Worm (Caenorhabditis elegans) whole organism, young adult: ENCODE data around the gene Y38C1BA.4.
A peak's percentile ranks its signal among the peaks of the same experiment; 100 is the strongest.

Experiments
- F10E7.11 ChIP-seq: sonication (generic microtip); optimal IDR thresholded peaks from 2 replicates; lab custom pipeline; 2017; ENCODE audit warnings: mild to moderate bottlenecking, missing genetic modification characterization, moderate library complexity, missing compliant biosample characterization
- F39B2.1 ChIP-seq: fragments of 200-800 bp; sonication (Bioruptor generic); IDR thresholded peaks from 2 replicates; pipeline ENCODE4 v1.3.6; 2022; ENCODE audit warnings: missing genetic modification reagents, missing genetic modification characterization, missing compliant biosample characterization
- F49E8.2 ChIP-seq: sonication (generic microtip); optimal IDR thresholded peaks from 3 replicates; lab custom pipeline; 2017; ENCODE audit warnings: missing genetic modification characterization, mild to moderate bottlenecking, missing compliant biosample characterization, antibody characterized with exemption, moderate library complexity; ENCODE audit not compliant: insufficient read depth
- Y67H2A.10 ChIP-seq: fragments of 200-800 bp; sonication (Bioruptor generic); conservative IDR thresholded peaks from 2 replicates; pipeline ENCODE4 v1.3.6; 2022; ENCODE audit warnings: missing genetic modification reagents, missing genetic modification characterization, missing compliant biosample characterization
- akir-1 ChIP-seq: fragments of 200-800 bp; sonication (Bioruptor generic); optimal IDR thresholded peaks from 2 replicates; lab custom pipeline; 2018; ENCODE audit warnings: mild to moderate bottlenecking, missing genetic modification characterization, moderate library complexity, missing compliant biosample characterization
- ama-1 ChIP-seq, 3 experiments: fragments of 150-350 bp in 1 of 3; sonication (generic microtip) in 2 of 3; optimal IDR thresholded peaks; 2 replicates each; lab custom pipeline; 2014 to 2018; ENCODE audit warnings: missing biosample characterization in 2 of 3, missing genetic modification characterization in 2 of 3, missing genetic modification reagents in 2 of 3
- aptf-3 ChIP-seq: fragments of 200-800 bp; sonication (Bioruptor generic); IDR thresholded peaks from 2 replicates; pipeline ENCODE4 v1.3.6; 2022; ENCODE audit warnings: missing genetic modification characterization, missing compliant biosample characterization
- athp-1 ChIP-seq: sonication (generic microtip); optimal IDR thresholded peaks from 2 replicates; lab custom pipeline; 2017; ENCODE audit warnings: mild to moderate bottlenecking, missing genetic modification characterization, missing compliant biosample characterization
- attf-5 ChIP-seq: fragments of 200-800 bp; sonication (Bioruptor generic); optimal IDR thresholded peaks from 2 replicates; lab custom pipeline; 2018; ENCODE audit warnings: mild to moderate bottlenecking, missing genetic modification characterization, missing compliant biosample characterization
- ceh-58 ChIP-seq: fragments of 200-800 bp; sonication (Bioruptor generic); IDR thresholded peaks from 2 replicates; pipeline ENCODE4 v1.3.6; 2022; ENCODE audit warnings: missing genetic modification characterization, missing compliant biosample characterization
- ceh-79 ChIP-seq: sonication (generic microtip); optimal IDR thresholded peaks from 2 replicates; lab custom pipeline; 2017; ENCODE audit warnings: mild to moderate bottlenecking, missing genetic modification characterization, missing compliant biosample characterization
- ceh-91 ChIP-seq: fragments of 200-800 bp; sonication (Bioruptor generic); IDR thresholded peaks from 2 replicates; pipeline ENCODE4 v1.3.6; 2022; ENCODE audit warnings: missing genetic modification reagents, missing genetic modification characterization, missing compliant biosample characterization
- die-1 ChIP-seq: sonication (generic microtip); optimal IDR thresholded peaks from 2 replicates; lab custom pipeline; 2016; ENCODE audit warnings: missing genotype, mild to moderate bottlenecking, missing genetic modification characterization, missing compliant biosample characterization
- efl-1 ChIP-seq: fragments of 150-350 bp; optimal IDR thresholded peaks from 2 replicates; lab custom pipeline; 2014; ENCODE audit warnings: missing biosample characterization, missing genetic modification reagents, missing genetic modification characterization
- fkh-3 ChIP-seq: sonication (generic microtip); optimal IDR thresholded peaks from 2 replicates; lab custom pipeline; 2016; ENCODE audit warnings: mild to moderate bottlenecking, missing genetic modification characterization, missing compliant biosample characterization
- him-1 ChIP-seq: sonication (generic microtip); optimal IDR thresholded peaks from 2 replicates; lab custom pipeline; 2016; ENCODE audit warnings: missing genotype, missing genetic modification reagents, missing genetic modification characterization, missing compliant biosample characterization
- hlh-12 ChIP-seq: sonication (generic microtip); optimal IDR thresholded peaks from 2 replicates; lab custom pipeline; 2016; ENCODE audit warnings: missing genetic modification characterization, missing compliant biosample characterization
- hmg-20 ChIP-seq: fragments of 200-800 bp; sonication (Bioruptor generic); IDR thresholded peaks from 2 replicates; pipeline ENCODE4 v1.3.6; 2022; ENCODE audit warnings: missing genetic modification reagents, missing genetic modification characterization, missing compliant biosample characterization
- let-526 ChIP-seq: fragments of 200-800 bp; sonication (Bioruptor generic); IDR thresholded peaks from 2 replicates; pipeline ENCODE4 v1.3.6; 2022; ENCODE audit warnings: missing genetic modification reagents, missing genetic modification characterization, missing compliant biosample characterization
- lsl-1 ChIP-seq: fragments of 200-800 bp; sonication (Bioruptor generic); optimal IDR thresholded peaks from 2 replicates; lab custom pipeline; 2018; ENCODE audit warnings: mild to moderate bottlenecking, missing genetic modification characterization, moderate library complexity, missing compliant biosample characterization
- madf-10 ChIP-seq: sonication (generic microtip); optimal IDR thresholded peaks from 2 replicates; lab custom pipeline; 2016; ENCODE audit warnings: mild to moderate bottlenecking, missing genetic modification characterization, missing compliant biosample characterization
- madf-3 ChIP-seq: fragments of 200-800 bp; sonication (Bioruptor generic); IDR thresholded peaks from 2 replicates; pipeline ENCODE4 v1.3.6; 2022; ENCODE audit warnings: missing genetic modification reagents, missing genetic modification characterization, missing compliant biosample characterization
- madf-6 ChIP-seq: fragments of 200-800 bp; sonication (Bioruptor generic); IDR thresholded peaks from 2 replicates; pipeline ENCODE4 v1.3.6; 2022; ENCODE audit warnings: missing genetic modification reagents, missing genetic modification characterization, missing compliant biosample characterization
- madf-8 ChIP-seq: fragments of 200-800 bp; sonication (Bioruptor generic); conservative IDR thresholded peaks from 2 replicates; pipeline ENCODE4 v1.3.6; 2022; ENCODE audit warnings: missing genetic modification reagents, missing genetic modification characterization, missing compliant biosample characterization
- mel-28 ChIP-seq: sonication (generic microtip); optimal IDR thresholded peaks from 2 replicates; lab custom pipeline; 2016; ENCODE audit warnings: borderline replicate concordance, mild to moderate bottlenecking, missing genetic modification characterization, missing compliant biosample characterization
- nfya-1 ChIP-seq: sonication (generic microtip); optimal IDR thresholded peaks from 2 replicates; lab custom pipeline; 2017; ENCODE audit warnings: antibody characterized with exemption, missing compliant biosample characterization, missing genetic modification characterization, borderline replicate concordance; ENCODE audit not compliant: insufficient read depth
- nhr-27 ChIP-seq: fragments of 200-800 bp; sonication (Bioruptor generic); optimal IDR thresholded peaks from 2 replicates; lab custom pipeline; 2018; ENCODE audit warnings: mild to moderate bottlenecking, missing genetic modification characterization, moderate library complexity, missing compliant biosample characterization
- pha-4 ChIP-seq: fragments of 150-350 bp; sonication (generic microtip); optimal IDR thresholded peaks from 2 replicates; lab custom pipeline; 2014; ENCODE audit warnings: missing biosample characterization, missing genetic modification reagents, missing genetic modification characterization
- rcor-1 ChIP-seq: fragments of 200-800 bp; sonication (Bioruptor generic); IDR thresholded peaks from 2 replicates; pipeline ENCODE4 v1.3.6; 2022; ENCODE audit warnings: missing genetic modification reagents, missing genetic modification characterization, missing compliant biosample characterization
- repo-1 ChIP-seq: sonication (generic microtip); optimal IDR thresholded peaks from 2 replicates; lab custom pipeline; 2017; ENCODE audit warnings: mild to moderate bottlenecking, missing genetic modification characterization, missing compliant biosample characterization
- rpc-1 ChIP-seq, 2 experiments: fragments of 150-350 bp in 1 of 2; sonication (generic microtip) in 1 of 2; optimal IDR thresholded peaks; 2 replicates each; lab custom pipeline; 2014 to 2018; ENCODE audit warnings: missing biosample characterization in 1 of 2, missing genetic modification characterization in 1 of 2, missing genetic modification reagents in 1 of 2, missing genotype in 1 of 2
- snpc-3.4 ChIP-seq: sonication (generic microtip); optimal IDR thresholded peaks from 2 replicates; lab custom pipeline; 2017; ENCODE audit warnings: missing genetic modification characterization, mild to moderate bottlenecking, missing compliant biosample characterization, antibody characterized with exemption, moderate library complexity, missing genotype, missing genetic modification reagents
- somi-1 ChIP-seq: fragments of 200-800 bp; sonication (Bioruptor generic); optimal IDR thresholded peaks from 2 replicates; lab custom pipeline; 2018; ENCODE audit warnings: mild to moderate bottlenecking, missing genetic modification characterization, missing compliant biosample characterization
- tbx-9 ChIP-seq: sonication (generic microtip); optimal IDR thresholded peaks from 2 replicates; lab custom pipeline; 2016; ENCODE audit warnings: borderline replicate concordance, missing genetic modification characterization, inconsistent platforms, missing compliant biosample characterization
- tlf-1 ChIP-seq: fragments of 200-800 bp; sonication (Bioruptor generic); optimal IDR thresholded peaks from 2 replicates; lab custom pipeline; 2018; ENCODE audit warnings: mild to moderate bottlenecking, missing genetic modification characterization, missing compliant biosample characterization
- unc-62 ChIP-seq: fragments of 150-350 bp; optimal IDR thresholded peaks from 2 replicates; lab custom pipeline; 2014; ENCODE audit warnings: missing biosample characterization, missing genetic modification reagents, missing genetic modification characterization
- zfh-2 ChIP-seq: fragments of 200-800 bp; sonication (Bioruptor generic); conservative IDR thresholded peaks from 2 replicates; pipeline ENCODE4 v1.3.6; 2022; ENCODE audit warnings: missing genetic modification reagents, missing genetic modification characterization, missing compliant biosample characterization
- ztf-18 ChIP-seq: sonication (generic microtip); optimal IDR thresholded peaks from 2 replicates; lab custom pipeline; 2016; ENCODE audit warnings: missing genotype, mild to moderate bottlenecking, missing genetic modification characterization, missing compliant biosample characterization
- ztf-25 ChIP-seq: fragments of 200-800 bp; sonication (Bioruptor generic); IDR thresholded peaks from 2 replicates; pipeline ENCODE4 v1.3.6; 2022; ENCODE audit warnings: missing genetic modification reagents, missing genetic modification characterization, missing compliant biosample characterization

The Y38C1BA.4 gene

ce11 chrIV:1821550-1821949, at the start of gene Y38C1BA.4:
Gene Y38C1BA.4 (plus strand): TSS chrIV:1821850.
- no peak for TF ChIP-seq him-1
- TF ChIP-seq zfh-2 (GFP tag; lab: Robert Waterston, UW): no peak
- no peak for TF ChIP-seq aptf-3
- no peak for TF ChIP-seq tlf-1 (GFP tag; lab: Kevin White, UChicago)
- TF ChIP-seq F49E8.2 (tag; lab: Kevin White, UChicago): no peak
- no peak for TF ChIP-seq nhr-27 (tag; lab: Kevin White, UChicago)
- TF ChIP-seq snpc-3.4 (tag; lab: Kevin White, UChicago): no peak
- TF ChIP-seq ama-1 (optimal IDR thresholded peaks at IDR 0.05; lab: Kevin White, UChicago): no peak
- no peak for TF ChIP-seq ama-1 (GFP tag; optimal IDR thresholded peaks at IDR 0.05; lab: Kevin White, UChicago)
- TF ChIP-seq madf-10 (tag; lab: Kevin White, UChicago): no peak
- TF ChIP-seq F39B2.1: no peak
- no peak for TF ChIP-seq fkh-3 (tag; lab: Kevin White, UChicago)
- no peak for TF ChIP-seq pha-4
- TF ChIP-seq somi-1 (GFP tag; lab: Kevin White, UChicago): no peak
- no peak for TF ChIP-seq ceh-58 (GFP tag; lab: Robert Waterston, UW)
- no peak for TF ChIP-seq Y67H2A.10 (GFP tag; lab: Robert Waterston, UW)
- TF ChIP-seq let-526: no peak
- TF ChIP-seq ztf-25 (GFP tag; lab: Robert Waterston, UW): no peak
- TF ChIP-seq, all 124 proteins: peak for 0

DNA sequence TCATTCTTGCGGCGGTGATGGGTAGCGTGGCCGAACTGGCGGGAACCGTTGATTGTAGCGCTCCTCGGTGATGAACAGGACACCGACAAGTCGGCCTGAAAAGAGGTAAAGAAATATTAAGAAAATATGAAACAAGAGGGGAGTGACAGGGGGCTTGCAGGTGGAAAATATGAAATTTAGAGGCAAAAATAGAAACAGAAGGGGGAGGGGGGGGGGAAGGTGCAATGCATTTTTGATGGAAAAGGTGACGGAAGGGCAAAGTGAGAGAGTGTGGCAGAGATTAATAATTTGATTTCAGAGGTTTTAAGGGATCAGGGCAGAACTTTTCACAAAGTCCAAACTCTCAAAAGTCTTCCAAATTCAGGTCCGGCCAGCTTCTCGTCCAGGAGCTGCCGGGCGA, 40.1 kb upstream of the Y38C1BA.4 start, which contains the start of gene frpr-19:
frpr-19 (minus strand) TSS at position 101 of the 400 bp plus-strand sequence.
- TF ChIP-seq hlh-12 (tag; lab: Kevin White, UChicago) (no peak), efl-1 (GFP tag; lab: Kevin White, UChicago) (no peak), ceh-91 (GFP tag; lab: Robert Waterston, UW) (no peak), zfh-2 (GFP tag; lab: Robert Waterston, UW) (peak; percentile 41; the same call in 1 of the 2 replicates), akir-1 (GFP tag; lab: Kevin White, UChicago) (no peak), athp-1 (no peak)

DNA sequence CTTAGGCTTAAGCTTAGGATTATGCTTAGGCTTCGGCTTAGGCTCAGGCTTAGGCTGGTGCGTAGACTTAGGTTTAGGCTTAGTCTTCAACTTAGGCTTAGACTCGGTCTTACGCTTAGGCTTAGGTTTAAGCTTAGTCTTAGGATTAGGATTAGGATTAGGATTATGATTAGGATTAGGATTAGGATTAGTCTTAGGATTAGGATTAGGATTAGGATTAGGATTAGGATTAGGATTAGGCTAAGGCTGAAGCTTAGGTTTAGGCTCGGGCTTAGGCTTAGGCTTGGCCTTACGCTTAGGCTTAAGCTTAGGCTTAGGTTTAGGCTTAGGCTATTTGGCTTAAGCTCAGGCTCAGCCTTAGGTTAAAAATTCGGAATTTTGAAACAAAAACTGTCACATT, 36.5 kb upstream of the Y38C1BA.4 start:
- TF ChIP-seq die-1 (tag; lab: Kevin White, UChicago) (no peak), ama-1 (optimal IDR thresholded peaks at IDR 0.05; lab: Kevin White, UChicago) (no peak), ama-1 (GFP tag; optimal IDR thresholded peaks at IDR 0.05; lab: Kevin White, UChicago) (no peak), repo-1 (tag; lab: Kevin White, UChicago) (no peak), madf-3 (GFP tag; lab: Robert Waterston, UW) (no peak), hmg-20 (no peak), tbx-9 (tag; lab: Kevin White, UChicago) (no peak), lsl-1 (GFP tag; lab: Kevin White, UChicago) (no peak), madf-6 (GFP tag; lab: Robert Waterston, UW) (no peak), nfya-1 (tag; lab: Kevin White, UChicago) (no peak), unc-62 (no peak), ztf-18 (no peak), rcor-1 (no peak), attf-5 (GFP tag; lab: Kevin White, UChicago) (no peak), mel-28 (tag; lab: Kevin White, UChicago) (no peak), madf-10 (tag; lab: Kevin White, UChicago) (no peak), rpc-1 (optimal IDR thresholded peaks at IDR 0.05; lab: Kevin White, UChicago) (no peak), rpc-1 (tag; optimal IDR thresholded peaks at IDR 0.05; lab: Kevin White, UChicago) (no peak), F10E7.11 (no peak), madf-8 (GFP tag; lab: Robert Waterston, UW) (no peak), ceh-79 (tag; lab: Kevin White, UChicago) (no peak)
